Fruit fly (Drosophila melanogaster) whole organism, adult: ENCODE measurements around the gene Cralbp.

Experiments
- CG12768 ChIP-seq: fragments of 200-800 bp; sonication (Bioruptor generic); optimal IDR thresholded peaks from 2 replicates; lab custom pipeline; 2017; ENCODE audit warnings: missing biosample characterization, missing genetic modification characterization, mild to moderate bottlenecking, moderate library complexity, missing genetic modification reagents
- CG1620 ChIP-seq: fragments of 200-800 bp; sonication (Bioruptor generic); optimal IDR thresholded peaks from 2 replicates; lab custom pipeline; 2016; ENCODE audit warnings: missing biosample characterization, missing genetic modification characterization
- CG33017 ChIP-seq: fragments of 200-800 bp; sonication (Bioruptor generic); optimal IDR thresholded peaks from 2 replicates; lab custom pipeline; 2018; ENCODE audit warnings: missing biosample characterization, mild to moderate bottlenecking, missing genetic modification characterization, moderate library complexity
- CG5204 ChIP-seq: fragments of 200-800 bp; sonication (Bioruptor generic); optimal IDR thresholded peaks from 2 replicates; lab custom pipeline; 2016; ENCODE audit warnings: missing biosample characterization, missing genetic modification characterization
- CG7045 ChIP-seq: fragments of 200-800 bp; sonication (Bioruptor generic); optimal IDR thresholded peaks from 2 replicates; lab custom pipeline; 2017; ENCODE audit warnings: missing biosample characterization, mild to moderate bottlenecking, missing genetic modification characterization
- CG7101 ChIP-seq: fragments of 200-800 bp; sonication (Bioruptor generic); optimal IDR thresholded peaks from 2 replicates; lab custom pipeline; 2018; ENCODE audit warnings: missing biosample characterization, mild to moderate bottlenecking, missing genetic modification characterization, moderate library complexity
- Crg-1 ChIP-seq: fragments of 200-800 bp; sonication (Bioruptor generic); optimal IDR thresholded peaks from 2 replicates; lab custom pipeline; 2016; ENCODE audit warnings: missing biosample characterization, missing genetic modification characterization
- Hr96 ChIP-seq: fragments of 200-800 bp; sonication (Bioruptor generic); optimal IDR thresholded peaks from 2 replicates; lab custom pipeline; 2016; ENCODE audit warnings: missing biosample characterization, missing genetic modification characterization
- Mnt ChIP-seq: fragments of 200-800 bp; sonication (Bioruptor generic); optimal IDR thresholded peaks from 2 replicates; lab custom pipeline; 2016; ENCODE audit warnings: missing biosample characterization, mild to moderate bottlenecking, missing genetic modification characterization
- cic ChIP-seq: fragments of 200-800 bp; sonication (Bioruptor generic); optimal IDR thresholded peaks from 2 replicates; lab custom pipeline; 2017; ENCODE audit warnings: missing biosample characterization, mild to moderate bottlenecking, missing genetic modification characterization, moderate library complexity
- pad ChIP-seq: fragments of 200-800 bp; sonication (Bioruptor generic); optimal IDR thresholded peaks from 3 replicates; lab custom pipeline; 2017; ENCODE audit warnings: missing biosample characterization, missing genetic modification characterization, mild to moderate bottlenecking, moderate library complexity, missing genetic modification reagents
- toe ChIP-seq: fragments of 200-800 bp; sonication (Bioruptor generic); optimal IDR thresholded peaks from 2 replicates; lab custom pipeline; 2016; ENCODE audit warnings: missing biosample characterization, missing genetic modification characterization

- TF ChIP-seq pad (GFP tag; lab: Kevin White, UChicago) (no peak), CG7101 (tag; lab: Kevin White, UChicago) (no peak), Hr96 (no peak), CG1620 (GFP tag; lab: Kevin White, UChicago) (no peak), Mnt (GFP tag; lab: Kevin White, UChicago) (no peak), cic (GFP tag; lab: Kevin White, UChicago) (no peak), CG7045 (no peak), CG33017 (no peak), CG5204 (no peak), Crg-1 (no peak), CG12768 (GFP tag; lab: Kevin White, UChicago) (no peak), toe (GFP tag; lab: Kevin White, UChicago) (no peak)
Observed at dm6 chr3L:5834798-5835197, 48.3 kb upstream of the Cralbp start.
